Worm (Caenorhabditis elegans): Measurements from ENCODE around the gene lmd-3.
"Not testable (repeated sequence)": the region's sequence is repeated elsewhere in the genome, so short reads cannot be mapped to it uniquely, and the experiment has no call there.

Gene lmd-3

ce11 chrV:8437358-8437757 lies 7.2 kb downstream of the lmd-3 start:
- TF ChIP-seq ceh-31 (tag; optimal IDR thresholded peaks at IDR 0.05), result no peak
- no peak for TF ChIP-seq pqm-1 (tag; optimal IDR thresholded peaks at IDR 0.05)
- TF ChIP-seq ceh-2 (tag; optimal IDR thresholded peaks at IDR 0.05), result no peak
- no peak for TF ChIP-seq hlh-30 (tag; optimal IDR thresholded peaks at IDR 0.05; ENCODE audit: insufficient read depth)
- TF ChIP-seq T23F11.4 (GFP tag; optimal IDR thresholded peaks at IDR 0.05), result no peak
- TF ChIP-seq pat-9 (tag; optimal IDR thresholded peaks at IDR 0.05), result no peak
- TF ChIP-seq gmeb-2 (tag; optimal IDR thresholded peaks at IDR 0.05), result no peak
- no peak for TF ChIP-seq sox-4 (tag; optimal IDR thresholded peaks at IDR 0.05)
- TF ChIP-seq hlh-13 (GFP tag; optimal IDR thresholded peaks at IDR 0.05), result no peak
- no peak for TF ChIP-seq ceh-48 (tag; optimal IDR thresholded peaks at IDR 0.05)
- no peak for TF ChIP-seq mec-3 (tag; optimal IDR thresholded peaks at IDR 0.05; ENCODE audit: borderline replicate concordance)
- no peak for TF ChIP-seq ceh-14 (tag; optimal IDR thresholded peaks at IDR 0.05)

ce11 chrV:8435292-8435691 lies 9.3 kb downstream of the lmd-3 start:
- TF ChIP-seq eyg-1 (tag; optimal IDR thresholded peaks at IDR 0.05) (no peak), hlh-13 (GFP tag; optimal IDR thresholded peaks at IDR 0.05) (no peak), tbx-2 (tag; optimal IDR thresholded peaks at IDR 0.05) (no peak), odd-2 (tag; optimal IDR thresholded peaks at IDR 0.05) (no peak), nfya-1 (tag; optimal IDR thresholded peaks at IDR 0.05) (no peak), fax-1 (tag; optimal IDR thresholded peaks at IDR 0.05) (no peak), unc-42 (tag; optimal IDR thresholded peaks at IDR 0.05) (peak; percentile 79), ceh-24 (tag; optimal IDR thresholded peaks at IDR 0.05) (no peak), T23F11.4 (GFP tag; optimal IDR thresholded peaks at IDR 0.05) (no peak)

ce11 chrV:8434400-8434827 lies 10.2 kb downstream of the lmd-3 start:
- TF ChIP-seq ceh-34 (tag; optimal IDR thresholded peaks at IDR 0.05) (no peak), elt-2 (tag; optimal IDR thresholded peaks at IDR 0.05) (peak; percentile 31), rnt-1 (tag; optimal IDR thresholded peaks at IDR 0.05) (no peak), elt-4 (tag; optimal IDR thresholded peaks at IDR 0.05) (no peak)

- TF ChIP-seq ceh-45 (GFP tag; IDR thresholded peaks at IDR 0.05) (0 out of 2 replicates have a peak, but pooled peaks have one; percentile 18), unc-3 (GFP tag; conservative IDR thresholded peaks at IDR 0.05) (peak; percentile 50)
- not testable (repeated sequence) for TF ChIP-seq unc-3 (tag; optimal IDR thresholded peaks at IDR 0.05)
Measured at ce11 chrV:8431295-8431694, 13.3 kb downstream of the lmd-3 start.

ce11 chrV:8428585-8429414 lies 15.8 kb downstream of the lmd-3 start:
- TF ChIP-seq ceh-31 (tag; optimal IDR thresholded peaks at IDR 0.05), result peak; percentile 21
- TF ChIP-seq pros-1 (tag; optimal IDR thresholded peaks at IDR 0.05), result peak; percentile 14
- no peak for TF ChIP-seq tbx-7 (tag; optimal IDR thresholded peaks at IDR 0.05)
- no peak for TF ChIP-seq fax-1 (tag; optimal IDR thresholded peaks at IDR 0.05)
- no peak for TF ChIP-seq ceh-30 (tag; optimal IDR thresholded peaks at IDR 0.05)
- peak; percentile 28 for TF ChIP-seq unc-55 (GFP tag; optimal IDR thresholded peaks at IDR 0.05)
- TF ChIP-seq ceh-24 (tag; optimal IDR thresholded peaks at IDR 0.05), result no peak
- peak; percentile 56 for TF ChIP-seq unc-42 (tag; optimal IDR thresholded peaks at IDR 0.05)
- no peak for TF ChIP-seq zip-5 (tag; optimal IDR thresholded peaks at IDR 0.05)
- no peak for TF ChIP-seq ref-2 (tag; optimal IDR thresholded peaks at IDR 0.05)
- TF ChIP-seq pha-2 (tag; optimal IDR thresholded peaks at IDR 0.05), result no peak

All from whole organism, late embryonic.